Worm (Caenorhabditis elegans) whole organism, late embryonic: Measurements from ENCODE around the gene ZK813.4.
A peak's percentile ranks its signal among the peaks of the same experiment; 100 is the strongest.

ENCODE experiments used
- C08G9.2 ChIP-seq: sonication (generic microtip); optimal IDR thresholded peaks from 2 replicates; lab custom pipeline; 2016; ENCODE audit warnings: mild to moderate bottlenecking, missing genetic modification characterization, moderate library complexity, missing compliant biosample characterization
- C38D4.7 ChIP-seq: fragments of 200-800 bp; sonication (Bioruptor generic); optimal IDR thresholded peaks from 2 replicates; lab custom pipeline; 2018; ENCODE audit warnings: mild to moderate bottlenecking, missing genetic modification characterization, moderate library complexity, missing compliant biosample characterization
- K09A11.1 ChIP-seq: sonication (generic microtip); optimal IDR thresholded peaks from 2 replicates; lab custom pipeline; 2017; ENCODE audit warnings: antibody characterized with exemption, mild to moderate bottlenecking, missing genetic modification characterization, missing compliant biosample characterization; ENCODE audit not compliant: insufficient read depth
- T23F11.4 ChIP-seq: fragments of 200-800 bp; sonication (Bioruptor generic); optimal IDR thresholded peaks from 2 replicates; lab custom pipeline; 2018; ENCODE audit warnings: mild to moderate bottlenecking, missing genetic modification characterization, missing compliant biosample characterization
- ama-1 ChIP-seq: fragments of 150-350 bp; optimal IDR thresholded peaks from 2 replicates; lab custom pipeline; 2014
- ceh-14 ChIP-seq: sonication (generic microtip); optimal IDR thresholded peaks from 2 replicates; lab custom pipeline; 2016; ENCODE audit warnings: missing genotype, missing genetic modification characterization, missing compliant biosample characterization
- ceh-18 ChIP-seq: sonication (generic microtip); optimal IDR thresholded peaks from 2 replicates; lab custom pipeline; 2016; ENCODE audit warnings: missing genetic modification characterization, missing compliant biosample characterization
- ceh-2 ChIP-seq: sonication (generic microtip); optimal IDR thresholded peaks from 2 replicates; lab custom pipeline; 2016; ENCODE audit warnings: missing genotype, missing genetic modification characterization, missing compliant biosample characterization
- ceh-22 ChIP-seq: sonication (generic microtip); optimal IDR thresholded peaks from 2 replicates; lab custom pipeline; 2017; ENCODE audit warnings: missing biosample characterization, missing genetic modification characterization
- ceh-31 ChIP-seq: sonication (generic microtip); optimal IDR thresholded peaks from 2 replicates; lab custom pipeline; 2016; ENCODE audit warnings: missing genetic modification characterization, missing compliant biosample characterization
- ceh-34 ChIP-seq: sonication (generic microtip); optimal IDR thresholded peaks from 2 replicates; lab custom pipeline; 2016; ENCODE audit warnings: mild to moderate bottlenecking, missing genetic modification characterization, missing compliant biosample characterization
- ceh-45 ChIP-seq: fragments of 200-800 bp; sonication (Bioruptor generic); IDR thresholded peaks from 2 replicates; pipeline ENCODE4 v1.3.6; 2022; ENCODE audit warnings: missing genetic modification reagents, missing genetic modification characterization, missing compliant biosample characterization
- ceh-9 ChIP-seq: sonication (generic microtip); optimal IDR thresholded peaks from 2 replicates; lab custom pipeline; 2016; ENCODE audit warnings: mild to moderate bottlenecking, missing genetic modification characterization, inconsistent platforms, missing compliant biosample characterization
- che-1 ChIP-seq: sonication (generic microtip); optimal IDR thresholded peaks from 2 replicates; lab custom pipeline; 2016; ENCODE audit warnings: mild to moderate bottlenecking, missing genetic modification characterization, missing compliant biosample characterization
- dmd-4 ChIP-seq: sonication (generic microtip); optimal IDR thresholded peaks from 2 replicates; lab custom pipeline; 2016; ENCODE audit warnings: borderline replicate concordance, missing genetic modification characterization, missing compliant biosample characterization
- dve-1 ChIP-seq: sonication (generic microtip); optimal IDR thresholded peaks from 2 replicates; lab custom pipeline; 2017; ENCODE audit warnings: antibody characterized with exemption, mild to moderate bottlenecking, missing genetic modification characterization, missing compliant biosample characterization
- elt-2 ChIP-seq: sonication (generic microtip); optimal IDR thresholded peaks from 2 replicates; lab custom pipeline; 2016; ENCODE audit warnings: missing genetic modification reagents, missing genetic modification characterization, missing compliant biosample characterization
- eyg-1 ChIP-seq: sonication (generic microtip); optimal IDR thresholded peaks from 2 replicates; lab custom pipeline; 2016; ENCODE audit warnings: missing genotype, missing genetic modification characterization, missing compliant biosample characterization
- fkh-6 ChIP-seq: sonication (generic microtip); optimal IDR thresholded peaks from 2 replicates; lab custom pipeline; 2016; ENCODE audit warnings: missing genetic modification characterization, missing compliant biosample characterization
- hlh-15 ChIP-seq: sonication (generic microtip); optimal IDR thresholded peaks from 2 replicates; lab custom pipeline; 2016; ENCODE audit warnings: missing genetic modification characterization, missing compliant biosample characterization
- hlh-6 ChIP-seq: sonication (generic microtip); optimal IDR thresholded peaks from 2 replicates; lab custom pipeline; 2016; ENCODE audit warnings: missing genotype, missing genetic modification characterization, missing compliant biosample characterization
- madf-2 ChIP-seq: sonication (generic microtip); optimal IDR thresholded peaks from 2 replicates; lab custom pipeline; 2017; ENCODE audit warnings: missing genetic modification characterization, missing compliant biosample characterization
- mec-3 ChIP-seq: sonication (generic microtip); optimal IDR thresholded peaks from 2 replicates; lab custom pipeline; 2016; ENCODE audit warnings: borderline replicate concordance, missing genetic modification characterization, missing compliant biosample characterization
- nfya-1 ChIP-seq: sonication (generic microtip); optimal IDR thresholded peaks from 2 replicates; lab custom pipeline; 2017; ENCODE audit warnings: missing genetic modification characterization, mild to moderate bottlenecking, missing compliant biosample characterization, antibody characterized with exemption, moderate library complexity
- nhr-232 ChIP-seq: sonication (generic microtip); optimal IDR thresholded peaks from 2 replicates; lab custom pipeline; 2016; ENCODE audit warnings: missing genetic modification characterization, missing compliant biosample characterization
- npax-4 ChIP-seq: sonication (generic microtip); optimal IDR thresholded peaks from 2 replicates; lab custom pipeline; 2016; ENCODE audit warnings: missing genetic modification characterization, missing compliant biosample characterization
- pax-1 ChIP-seq: fragments of 150-350 bp; optimal IDR thresholded peaks from 2 replicates; lab custom pipeline; 2014; ENCODE audit warnings: missing biosample characterization, missing genetic modification characterization
- pha-2 ChIP-seq: sonication (generic microtip); optimal IDR thresholded peaks from 2 replicates; lab custom pipeline; 2017; ENCODE audit warnings: mild to moderate bottlenecking, missing genetic modification characterization, missing compliant biosample characterization
- pqm-1 ChIP-seq: sonication (generic microtip); optimal IDR thresholded peaks from 2 replicates; lab custom pipeline; 2016; ENCODE audit warnings: missing genetic modification characterization, missing compliant biosample characterization
- pros-1 ChIP-seq: fragments of 150-350 bp; optimal IDR thresholded peaks from 2 replicates; lab custom pipeline; 2014; ENCODE audit warnings: missing biosample characterization, missing genetic modification reagents, missing genetic modification characterization
- ref-2 ChIP-seq: sonication (generic microtip); optimal IDR thresholded peaks from 2 replicates; lab custom pipeline; 2016; ENCODE audit warnings: missing genetic modification characterization, missing compliant biosample characterization
- rnt-1 ChIP-seq: sonication (generic microtip); optimal IDR thresholded peaks from 2 replicates; lab custom pipeline; 2016; ENCODE audit warnings: missing genetic modification characterization, missing compliant biosample characterization
- sdc-2 ChIP-seq: sonication (generic microtip); optimal IDR thresholded peaks from 2 replicates; lab custom pipeline; 2016; ENCODE audit warnings: missing genotype, missing genetic modification characterization, missing compliant biosample characterization
- sox-2 ChIP-seq: fragments of 200-800 bp; sonication (Bioruptor generic); IDR thresholded peaks from 2 replicates; pipeline ENCODE4 v1.3.6; 2022; ENCODE audit warnings: missing genetic modification reagents, missing genetic modification characterization, missing compliant biosample characterization
- sox-4 ChIP-seq: sonication (generic microtip); optimal IDR thresholded peaks from 2 replicates; lab custom pipeline; 2017; ENCODE audit warnings: mild to moderate bottlenecking, missing genetic modification characterization, inconsistent platforms, missing compliant biosample characterization
- syd-9 ChIP-seq: sonication (generic microtip); optimal IDR thresholded peaks from 2 replicates; lab custom pipeline; 2016; ENCODE audit warnings: mild to moderate bottlenecking, missing genetic modification characterization, moderate library complexity, missing compliant biosample characterization
- tbx-2 ChIP-seq: sonication (generic microtip); optimal IDR thresholded peaks from 2 replicates; lab custom pipeline; 2016; ENCODE audit warnings: missing genetic modification characterization, missing compliant biosample characterization
- unc-3 ChIP-seq, 2 experiments: fragments of 200-800 bp in 1 of 2; sonication (Bioruptor generic) in 1 of 2; sonication (generic microtip) in 1 of 2; conservative IDR thresholded peaks in 1 of 2; optimal IDR thresholded peaks in 1 of 2; 2 replicates each; pipeline versions ENCODE4 v1.3.6 to Lab custom; 2016 to 2022; ENCODE audit warnings: missing compliant biosample characterization in 2 of 2, missing genetic modification characterization in 2 of 2, missing genetic modification reagents in 1 of 2
- unc-42 ChIP-seq: sonication (generic microtip); optimal IDR thresholded peaks from 2 replicates; lab custom pipeline; 2016; ENCODE audit warnings: missing genotype, missing genetic modification characterization, missing compliant biosample characterization
- unc-55 ChIP-seq: sonication (generic microtip); optimal IDR thresholded peaks from 2 replicates; lab custom pipeline; 2017; ENCODE audit warnings: missing biosample characterization, missing genetic modification reagents, missing genetic modification characterization
- ztf-16 ChIP-seq: sonication (generic microtip); optimal IDR thresholded peaks from 2 replicates; lab custom pipeline; 2017; ENCODE audit warnings: missing genetic modification characterization, missing compliant biosample characterization

ZK813.4 gene

ce11 chrX:3430020-3430419 is at the start of gene ZK813.4:
Gene ZK813.4 (minus strand): TSS chrX:3430120.
- no peak for TF ChIP-seq hlh-15 (tag; lab: Kevin White, UChicago)
- TF ChIP-seq ceh-9 (tag; lab: Kevin White, UChicago) = no peak
- TF ChIP-seq C08G9.2 = no peak
- TF ChIP-seq T23F11.4 (GFP tag; lab: Kevin White, UChicago) = no peak
- no peak for TF ChIP-seq fkh-6 (tag; lab: Kevin White, UChicago)
- no peak for TF ChIP-seq K09A11.1 (tag; lab: Kevin White, UChicago)
- no peak for TF ChIP-seq pros-1 (tag; lab: Kevin White, UChicago)
- TF ChIP-seq syd-9 (tag; lab: Kevin White, UChicago) = no peak
- no peak for TF ChIP-seq npax-4 (tag; lab: Kevin White, UChicago)
- no peak for TF ChIP-seq hlh-6
- no peak for TF ChIP-seq C38D4.7 (GFP tag; lab: Kevin White, UChicago)
- no peak for TF ChIP-seq unc-55 (GFP tag; lab: Kevin White, UChicago)
- no peak for TF ChIP-seq sox-2
- no peak for TF ChIP-seq ama-1 (lab: Kevin White, UChicago)

ce11 chrX:3473793-3474192 is 43.9 kb upstream of the ZK813.4 start:
- no peak for TF ChIP-seq C08G9.2
- no peak for TF ChIP-seq sox-4
- TF ChIP-seq ceh-14 (tag; lab: Kevin White, UChicago) = no peak
- TF ChIP-seq unc-42 (tag; lab: Kevin White, UChicago) = no peak
- TF ChIP-seq K09A11.1 (tag; lab: Kevin White, UChicago) = no peak
- no peak for TF ChIP-seq pqm-1 (tag; lab: Kevin White, UChicago)
- no peak for TF ChIP-seq madf-2 (tag; lab: Kevin White, UChicago)
- TF ChIP-seq dve-1 (tag; lab: Kevin White, UChicago) = no peak
- TF ChIP-seq unc-55 (GFP tag; lab: Kevin White, UChicago) = no peak
- no peak for TF ChIP-seq ref-2
- no peak for TF ChIP-seq unc-3 (GFP tag; conservative IDR thresholded peaks at IDR 0.05; lab: Robert Waterston, UW)
- no peak for TF ChIP-seq unc-3 (tag; optimal IDR thresholded peaks at IDR 0.05; lab: Kevin White, UChicago)
- no peak for TF ChIP-seq dmd-4
- TF ChIP-seq, all 69 proteins: peak for 0

DNA sequence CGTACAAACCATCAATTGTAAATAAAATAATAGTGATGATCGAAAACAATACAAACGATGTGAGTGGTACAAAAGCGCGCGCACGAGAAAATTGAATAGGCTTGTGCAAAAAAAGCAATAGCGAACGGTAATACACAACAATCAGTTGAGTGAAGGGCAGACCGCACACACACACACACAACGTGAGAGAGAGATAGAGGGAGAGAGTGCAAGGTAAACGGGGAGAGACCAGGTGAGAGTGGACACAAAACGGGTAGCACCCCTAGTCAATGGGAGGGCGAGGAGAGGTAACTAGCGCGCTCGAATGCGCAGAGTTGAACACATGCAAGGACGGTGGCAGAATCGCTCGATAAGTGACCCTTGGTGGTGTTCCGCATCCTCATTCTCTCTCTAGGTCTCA is 42.3 kb upstream of the ZK813.4 start:
- TF ChIP-seq nhr-232 (tag; lab: Kevin White, UChicago) (peak; percentile 47), ztf-16 (tag; lab: Kevin White, UChicago) (no peak), syd-9 (tag; lab: Kevin White, UChicago) (peak; percentile 69), ceh-22 (tag; lab: Kevin White, UChicago) (no peak), rnt-1 (peak; percentile 28), ceh-18 (tag; lab: Kevin White, UChicago) (peak; percentile 30), eyg-1 (tag; lab: Kevin White, UChicago) (peak; percentile 25), ceh-45 (GFP tag; lab: Robert Waterston, UW) (no peak), sox-2 (peak; percentile 64), ceh-34 (tag; lab: Kevin White, UChicago) (peak; percentile 48), ceh-2 (peak; percentile 26), ceh-31 (tag; lab: Kevin White, UChicago) (peak; percentile 80), sdc-2 (peak; percentile 62), hlh-6 (peak; percentile 31), nfya-1 (peak; percentile 38), pha-2 (peak; percentile 48), pros-1 (tag; lab: Kevin White, UChicago) (peak; percentile 6), mec-3 (tag; lab: Kevin White, UChicago) (no peak), pax-1 (tag; lab: Kevin White, UChicago) (no peak), tbx-2 (tag; lab: Kevin White, UChicago) (peak; percentile 71), che-1 (peak; percentile 45), elt-2 (peak; percentile 64), ref-2 (peak; percentile 83), unc-55 (GFP tag; lab: Kevin White, UChicago) (peak; percentile 65)
